Fruit fly (Drosophila melanogaster): Measurements from ENCODE around the gene Cog4.

Cog4 gene

DNA sequence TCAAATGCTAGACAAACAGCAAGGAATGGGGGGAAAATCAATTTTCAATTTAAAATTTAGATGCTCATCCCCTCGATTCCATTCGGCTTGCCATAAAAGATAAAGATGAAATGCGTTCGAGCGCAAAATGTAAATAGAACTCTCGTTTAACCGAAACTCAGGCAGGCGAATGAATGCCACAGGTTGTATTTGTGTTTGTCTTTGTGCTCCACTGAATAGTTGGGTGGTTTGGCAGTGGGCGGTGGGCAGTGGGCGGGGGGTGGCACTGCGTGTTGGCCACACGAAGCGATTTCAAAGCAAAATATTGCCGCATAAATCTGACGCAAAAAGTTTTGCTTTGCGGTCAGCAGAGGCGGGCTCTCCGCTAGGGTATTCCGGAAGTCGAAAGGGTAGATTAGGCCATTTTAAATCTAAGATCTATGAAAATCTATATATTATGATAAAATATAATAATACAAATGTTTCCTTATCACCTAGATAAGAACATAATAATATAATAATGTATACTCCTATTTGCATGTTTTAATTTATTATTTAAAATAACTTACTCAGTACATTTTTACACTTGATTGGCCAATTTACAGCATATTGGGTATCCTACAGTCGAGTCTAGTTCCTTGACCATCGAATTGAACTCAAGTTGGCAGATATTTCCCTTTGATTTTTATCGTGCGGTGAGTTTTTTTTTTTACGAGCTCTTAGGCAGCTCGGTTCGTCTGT lies 33.9 kb upstream of the Cog4 start (continued):
- peak; percentile 28 for TF ChIP-seq NfI (GFP tag; optimal IDR thresholded peaks at IDR 0.05)
- no peak for TF ChIP-seq mam (GFP tag; optimal IDR thresholded peaks at IDR 0.05)
- TF ChIP-seq CG6765 (GFP tag; optimal IDR thresholded peaks at IDR 0.05): no peak
- no peak for TF ChIP-seq jumu (GFP tag; optimal IDR thresholded peaks at IDR 0.05)
- peak; percentile 34 for TF ChIP-seq CG9817 (tag; optimal IDR thresholded peaks at IDR 0.05)
- TF ChIP-seq Hand (GFP tag; optimal IDR thresholded peaks at IDR 0.05): peak; percentile 44
- TF ChIP-seq CG7556 (GFP tag; optimal IDR thresholded peaks at IDR 0.05): peak; percentile 86
- TF ChIP-seq HHEX (GFP tag; optimal IDR thresholded peaks at IDR 0.05): peak; percentile 67
- no peak for TF ChIP-seq Lim3 (GFP tag; IDR thresholded peaks at IDR 0.05)
- no peak for TF ChIP-seq schlank (tag; optimal IDR thresholded peaks at IDR 0.05)
- TF ChIP-seq ewg (GFP tag; optimal IDR thresholded peaks at IDR 0.05): peak; percentile 36
- TF ChIP-seq CG8290 (GFP tag; optimal IDR thresholded peaks at IDR 0.05): no peak
- peak in 1 of 2 experiments; percentile 21 for TF ChIP-seq CG8290 (tag; optimal IDR thresholded peaks at IDR 0.05)
- TF ChIP-seq BtbVII (GFP tag; optimal IDR thresholded peaks at IDR 0.05): peak; percentile 56
- TF ChIP-seq Oli (tag; optimal IDR thresholded peaks at IDR 0.05): peak; percentile 76
- peak; percentile 14 for TF ChIP-seq CG6854 (GFP tag; optimal IDR thresholded peaks at IDR 0.05)
- peak; percentile 79 for TF ChIP-seq Hmr (GFP tag; optimal IDR thresholded peaks at IDR 0.05)
- peak; percentile 60 for TF ChIP-seq ind (GFP tag; optimal IDR thresholded peaks at IDR 0.05)
- TF ChIP-seq tin (GFP tag; optimal IDR thresholded peaks at IDR 0.05): peak; percentile 22
- TF ChIP-seq br (optimal IDR thresholded peaks at IDR 0.05): no peak
- 0 out of 3 replicates have a peak, but pooled peaks have one; percentile 33 for TF ChIP-seq H15 (GFP tag; IDR thresholded peaks at IDR 0.05)
- no peak for TF ChIP-seq CG34224 (GFP tag; IDR thresholded peaks at IDR 0.05; ENCODE audit: partially characterized antibody)
- peak; percentile 27 for TF ChIP-seq trh (GFP tag; optimal IDR thresholded peaks at IDR 0.05)
- peak; percentile 60; the same call in 1 of the 3 replicates for TF ChIP-seq CG11560 (tag; IDR thresholded peaks at IDR 0.05)
- TF ChIP-seq twi (tag; optimal IDR thresholded peaks at IDR 0.05): no peak
- TF ChIP-seq en (GFP tag; optimal IDR thresholded peaks at IDR 0.05): no peak
- TF ChIP-seq CG3281 (GFP tag; optimal IDR thresholded peaks at IDR 0.05): peak; percentile 67
- TF ChIP-seq unpg (GFP tag; optimal IDR thresholded peaks at IDR 0.05): peak; percentile 33
- peak; percentile 66 for TF ChIP-seq cwo (GFP tag; optimal IDR thresholded peaks at IDR 0.05)
- peak; percentile 83 for TF ChIP-seq CG11504 (tag; optimal IDR thresholded peaks at IDR 0.05)
- no peak for TF ChIP-seq CG17186 (GFP tag; optimal IDR thresholded peaks at IDR 0.05)
- TF ChIP-seq CG4854 (GFP tag; optimal IDR thresholded peaks at IDR 0.05): no peak
- TF ChIP-seq CG10565 (GFP tag; optimal IDR thresholded peaks at IDR 0.05): no peak
- TF ChIP-seq CG13424 (tag; optimal IDR thresholded peaks at IDR 0.05): peak; percentile 76
- TF ChIP-seq tll (GFP tag; optimal IDR thresholded peaks at IDR 0.05): no peak
- no peak for TF ChIP-seq NC2α (GFP tag; optimal IDR thresholded peaks at IDR 0.05)
- TF ChIP-seq H2.0 (GFP tag; IDR thresholded peaks at IDR 0.05): no peak; the same call in 1 of the 2 replicates
- no peak for TF ChIP-seq CG9609 (GFP tag; optimal IDR thresholded peaks at IDR 0.05)
- TF ChIP-seq CG2116 (GFP tag; optimal IDR thresholded peaks at IDR 0.05): peak; percentile 5
- peak; percentile 48 for TF ChIP-seq gsb (GFP tag; IDR thresholded peaks at IDR 0.05)
- no peak for TF ChIP-seq ash1 (GFP tag; optimal IDR thresholded peaks at IDR 0.05)
- TF ChIP-seq gsb-n (tag; optimal IDR thresholded peaks at IDR 0.05): peak; percentile 13
- peak; percentile 49 for TF ChIP-seq Asciz (GFP tag; optimal IDR thresholded peaks at IDR 0.05)
- TF ChIP-seq dati (GFP tag; IDR thresholded peaks at IDR 0.05): no peak
- peak; percentile 42; the same call in 1 of the 2 replicates for TF ChIP-seq CG9932 (GFP tag; IDR thresholded peaks at IDR 0.05)
- TF ChIP-seq Ptx1 (GFP tag; IDR thresholded peaks at IDR 0.05): peak; percentile 85
- peak; percentile 42; the same call in 1 of the 2 replicates for TF ChIP-seq NFAT (GFP tag; IDR thresholded peaks at IDR 0.05)
- no peak for TF ChIP-seq Opbp (GFP tag; IDR thresholded peaks at IDR 0.05; ENCODE audit: partially characterized antibody)
- TF ChIP-seq HmgZ (tag; optimal IDR thresholded peaks at IDR 0.05): no peak

Measured in whole organism, embryonic.